Fruit fly (Drosophila melanogaster): Measurements from ENCODE around the gene elg1.

Gene elg1

dm6 chr3L:16157251-16158190 is 25.7 kb downstream of the elg1 start (continued):
- no peak for TF ChIP-seq caup (GFP tag; optimal IDR thresholded peaks at IDR 0.05; ENCODE audit: severe bottlenecking)
- peak; percentile 38 for TF ChIP-seq bcd (GFP tag; optimal IDR thresholded peaks at IDR 0.05)
- no peak for TF ChIP-seq CG3838 (GFP tag; optimal IDR thresholded peaks at IDR 0.05)
- peak; percentile 2 for TF ChIP-seq crc (GFP tag; optimal IDR thresholded peaks at IDR 0.05)
- peak; percentile 74 for TF ChIP-seq CG7839 (tag; optimal IDR thresholded peaks at IDR 0.05)
- TF ChIP-seq chm (GFP tag; IDR thresholded peaks at IDR 0.05): no peak
- TF ChIP-seq Mrtf (GFP tag; IDR thresholded peaks at IDR 0.05): no peak
- peak; percentile 28 for TF ChIP-seq ems (GFP tag; optimal IDR thresholded peaks at IDR 0.05)
- peak; percentile 20 for TF ChIP-seq slp2 (GFP tag; optimal IDR thresholded peaks at IDR 0.05)
- TF ChIP-seq CG1647 (GFP tag; optimal IDR thresholded peaks at IDR 0.05): peak; percentile 10
- TF ChIP-seq Drgx (GFP tag; IDR thresholded peaks at IDR 0.05): peak; percentile 36
- TF ChIP-seq sr (GFP tag; IDR thresholded peaks at IDR 0.05): no peak
- peak; percentile 48 for TF ChIP-seq cg (GFP tag; optimal IDR thresholded peaks at IDR 0.05)
- TF ChIP-seq Chrac-16 (GFP tag; optimal IDR thresholded peaks at IDR 0.05): peak; percentile 51
- TF ChIP-seq CG34376 (GFP tag; optimal IDR thresholded peaks at IDR 0.05): no peak
- no peak for TF ChIP-seq zfh1 (GFP tag; IDR thresholded peaks at IDR 0.05)
- no peak for TF ChIP-seq Hmx (GFP tag; optimal IDR thresholded peaks at IDR 0.05)
- peak; percentile 58 for TF ChIP-seq Oli (tag; optimal IDR thresholded peaks at IDR 0.05)
- TF ChIP-seq CG16779 (GFP tag; IDR thresholded peaks at IDR 0.05): no peak
- no peak for TF ChIP-seq ro (GFP tag; IDR thresholded peaks at IDR 0.05)
- no peak for TF ChIP-seq CG1792 (GFP tag; optimal IDR thresholded peaks at IDR 0.05)
- TF ChIP-seq CG17359 (tag; optimal IDR thresholded peaks at IDR 0.05): peak; percentile 60
- TF ChIP-seq CG13894 (tag; optimal IDR thresholded peaks at IDR 0.05): no peak
- TF ChIP-seq bigmax (GFP tag; optimal IDR thresholded peaks at IDR 0.05): no peak
- peak; percentile 9; the same call in 1 of the 2 replicates for TF ChIP-seq CG32767 (GFP tag; IDR thresholded peaks at IDR 0.05)
- TF ChIP-seq peb (GFP tag; IDR thresholded peaks at IDR 0.05): 0 out of 2 replicates have a peak, but pooled peaks have one; percentile 13
- 0 out of 2 replicates have a peak, but pooled peaks have one; percentile 26 for TF ChIP-seq wor (GFP tag; IDR thresholded peaks at IDR 0.05)
- TF ChIP-seq CG12769 (tag; optimal IDR thresholded peaks at IDR 0.05): no peak
- no peak for TF ChIP-seq CG17912 (GFP tag; optimal IDR thresholded peaks at IDR 0.05)
- TF ChIP-seq Elba2 (GFP tag; optimal IDR thresholded peaks at IDR 0.05): no peak
- no peak for TF ChIP-seq CG10462 (GFP tag; optimal IDR thresholded peaks at IDR 0.05)
- TF ChIP-seq CG2129 (GFP tag; IDR thresholded peaks at IDR 0.05; ENCODE audit: partially characterized antibody): no peak
- no peak for TF ChIP-seq CG7928 (GFP tag; optimal IDR thresholded peaks at IDR 0.05)
- peak; percentile 38; the same call in 1 of the 2 replicates for TF ChIP-seq Xrp1 (GFP tag; IDR thresholded peaks at IDR 0.05)
- TF ChIP-seq Awh (GFP tag; IDR thresholded peaks at IDR 0.05): no peak; the same call in 1 of the 2 replicates
- TF ChIP-seq ftz-f1 (GFP tag; optimal IDR thresholded peaks at IDR 0.05): no peak
- no peak for TF ChIP-seq vfl (GFP tag; optimal IDR thresholded peaks at IDR 0.05)
- TF ChIP-seq ab (GFP tag; optimal IDR thresholded peaks at IDR 0.05): no peak
- TF ChIP-seq ham (GFP tag; IDR thresholded peaks at IDR 0.05): no peak
- 0 out of 3 replicates have a peak, but pooled peaks have one; percentile 22 for TF ChIP-seq Dbx (GFP tag; IDR thresholded peaks at IDR 0.05)
- TF ChIP-seq Side (GFP tag; optimal IDR thresholded peaks at IDR 0.05): peak; percentile 27
- TF ChIP-seq Sry-δ (GFP tag; optimal IDR thresholded peaks at IDR 0.05): peak; percentile 21
- no peak for TF ChIP-seq klu (GFP tag; IDR thresholded peaks at IDR 0.05)
- TF ChIP-seq maf-S (GFP tag; optimal IDR thresholded peaks at IDR 0.05): peak; percentile 14
- no peak for TF ChIP-seq CG14050 (GFP tag; IDR thresholded peaks at IDR 0.05)
- TF ChIP-seq CG2889 (GFP tag; IDR thresholded peaks at IDR 0.05): no peak
- TF ChIP-seq CG3995 (GFP tag; optimal IDR thresholded peaks at IDR 0.05): peak; percentile 3
- TF ChIP-seq grn (GFP tag; optimal IDR thresholded peaks at IDR 0.05): no peak
- TF ChIP-seq lola (GFP tag; optimal IDR thresholded peaks at IDR 0.05): peak in 1 of 3 experiments; percentile 37
- no peak for TF ChIP-seq usp (GFP tag; optimal IDR thresholded peaks at IDR 0.05)
